Worm (Caenorhabditis elegans) whole organism, young adult: ENCODE data around the gene tra-2.

ENCODE experiments used
- B0336.3 ChIP-seq: fragments of 200-800 bp; sonication (Bioruptor generic); IDR thresholded peaks from 2 replicates; pipeline ENCODE4 v1.3.6; 2022; ENCODE audit warnings: missing genetic modification characterization, missing compliant biosample characterization
- F23B12.7 ChIP-seq: sonication (generic microtip); optimal IDR thresholded peaks from 2 replicates; lab custom pipeline; 2017; ENCODE audit warnings: missing genetic modification characterization, mild to moderate bottlenecking, missing compliant biosample characterization, antibody characterized with exemption, moderate library complexity; ENCODE audit not compliant: insufficient read depth
- F49E8.2 ChIP-seq: sonication (generic microtip); optimal IDR thresholded peaks from 3 replicates; lab custom pipeline; 2017; ENCODE audit warnings: missing genetic modification characterization, mild to moderate bottlenecking, missing compliant biosample characterization, antibody characterized with exemption, moderate library complexity; ENCODE audit not compliant: insufficient read depth
- F57C9.4 ChIP-seq: sonication (generic microtip); optimal IDR thresholded peaks from 2 replicates; lab custom pipeline; 2017; ENCODE audit warnings: mild to moderate bottlenecking, missing genetic modification characterization, missing compliant biosample characterization
- K11D2.4 ChIP-seq: fragments of 200-800 bp; sonication (Bioruptor generic); IDR thresholded peaks from 2 replicates; pipeline ENCODE4 v1.3.6; 2022; ENCODE audit warnings: missing genetic modification reagents, missing genetic modification characterization, missing compliant biosample characterization
- Y67H2A.10 ChIP-seq: fragments of 200-800 bp; sonication (Bioruptor generic); conservative IDR thresholded peaks from 2 replicates; pipeline ENCODE4 v1.3.6; 2022; ENCODE audit warnings: missing genetic modification reagents, missing genetic modification characterization, missing compliant biosample characterization
- Y79H2A.3 ChIP-seq: fragments of 200-800 bp; sonication (Bioruptor generic); conservative IDR thresholded peaks from 2 replicates; pipeline ENCODE4 v1.3.6; 2022; ENCODE audit warnings: missing genetic modification reagents, missing genetic modification characterization, missing compliant biosample characterization
- ZK185.1 ChIP-seq: sonication (generic microtip); optimal IDR thresholded peaks from 2 replicates; lab custom pipeline; 2016; ENCODE audit warnings: mild to moderate bottlenecking, missing genetic modification characterization, missing compliant biosample characterization; ENCODE audit not compliant: poor library complexity, severe bottlenecking
- ama-1 ChIP-seq, 3 experiments: fragments of 150-350 bp in 1 of 3; sonication (generic microtip) in 2 of 3; optimal IDR thresholded peaks; 2 replicates each; lab custom pipeline; 2014 to 2018; ENCODE audit warnings: missing biosample characterization in 2 of 3, missing genetic modification characterization in 2 of 3, missing genetic modification reagents in 2 of 3
- athp-1 ChIP-seq: sonication (generic microtip); optimal IDR thresholded peaks from 2 replicates; lab custom pipeline; 2017; ENCODE audit warnings: mild to moderate bottlenecking, missing genetic modification characterization, missing compliant biosample characterization
- attf-6 ChIP-seq: fragments of 200-800 bp; sonication (Bioruptor generic); IDR thresholded peaks from 2 replicates; pipeline ENCODE4 v1.3.6; 2022; ENCODE audit warnings: missing genetic modification reagents, missing genetic modification characterization, missing compliant biosample characterization
- cebp-1 ChIP-seq, 2 experiments: fragments of 200-800 bp in 1 of 2; sonication (Bioruptor generic) in 1 of 2; sonication (generic microtip) in 1 of 2; IDR thresholded peaks in 1 of 2; optimal IDR thresholded peaks in 1 of 2; 2 replicates each; pipeline versions ENCODE4 v1.3.6 to Lab custom; 2017 to 2022; ENCODE audit warnings: missing compliant biosample characterization in 2 of 2, missing genetic modification characterization in 2 of 2, mild to moderate bottlenecking in 1 of 2, missing genetic modification reagents in 1 of 2, moderate library complexity in 1 of 2
- ceh-27 ChIP-seq: fragments of 200-800 bp; sonication (Bioruptor generic); optimal IDR thresholded peaks from 2 replicates; lab custom pipeline; 2018; ENCODE audit warnings: mild to moderate bottlenecking, missing genetic modification characterization, moderate library complexity, missing compliant biosample characterization
- ceh-58 ChIP-seq: fragments of 200-800 bp; sonication (Bioruptor generic); IDR thresholded peaks from 2 replicates; pipeline ENCODE4 v1.3.6; 2022; ENCODE audit warnings: missing genetic modification characterization, missing compliant biosample characterization
- die-1 ChIP-seq: sonication (generic microtip); optimal IDR thresholded peaks from 2 replicates; lab custom pipeline; 2016; ENCODE audit warnings: missing genotype, mild to moderate bottlenecking, missing genetic modification characterization, missing compliant biosample characterization
- dpff-1 ChIP-seq: sonication (generic microtip); optimal IDR thresholded peaks from 2 replicates; lab custom pipeline; 2017; ENCODE audit warnings: mild to moderate bottlenecking, missing genetic modification characterization, missing compliant biosample characterization
- dpl-1 ChIP-seq: fragments of 150-350 bp; optimal IDR thresholded peaks from 2 replicates; lab custom pipeline; 2014; ENCODE audit warnings: missing biosample characterization, missing genetic modification reagents, missing genetic modification characterization
- efl-1 ChIP-seq: fragments of 150-350 bp; optimal IDR thresholded peaks from 2 replicates; lab custom pipeline; 2014; ENCODE audit warnings: missing biosample characterization, missing genetic modification reagents, missing genetic modification characterization
- egl-44 ChIP-seq: fragments of 200-800 bp; sonication (Bioruptor generic); IDR thresholded peaks from 2 replicates; pipeline ENCODE4 v1.3.6; 2022; ENCODE audit warnings: missing genetic modification reagents, missing genetic modification characterization, missing compliant biosample characterization
- fkh-3 ChIP-seq: sonication (generic microtip); optimal IDR thresholded peaks from 2 replicates; lab custom pipeline; 2016; ENCODE audit warnings: mild to moderate bottlenecking, missing genetic modification characterization, missing compliant biosample characterization
- hmg-20 ChIP-seq: fragments of 200-800 bp; sonication (Bioruptor generic); IDR thresholded peaks from 2 replicates; pipeline ENCODE4 v1.3.6; 2022; ENCODE audit warnings: missing genetic modification reagents, missing genetic modification characterization, missing compliant biosample characterization
- hrde-1 ChIP-seq: sonication (generic microtip); optimal IDR thresholded peaks from 2 replicates; lab custom pipeline; 2016; ENCODE audit warnings: missing genetic modification characterization, mild to moderate bottlenecking, missing compliant biosample characterization, moderate library complexity, missing genotype, missing genetic modification reagents, borderline replicate concordance
- hsf-1 ChIP-seq: fragments of 200-800 bp; sonication (Bioruptor generic); IDR thresholded peaks from 2 replicates; pipeline ENCODE4 v1.3.6; 2022; ENCODE audit warnings: missing genetic modification reagents, missing genetic modification characterization, missing compliant biosample characterization
- let-526 ChIP-seq: fragments of 200-800 bp; sonication (Bioruptor generic); IDR thresholded peaks from 2 replicates; pipeline ENCODE4 v1.3.6; 2022; ENCODE audit warnings: missing genetic modification reagents, missing genetic modification characterization, missing compliant biosample characterization
- lin-26 ChIP-seq: fragments of 200-800 bp; sonication (Bioruptor generic); IDR thresholded peaks from 2 replicates; pipeline ENCODE4 v1.3.6; 2022; ENCODE audit warnings: missing genetic modification reagents, missing genetic modification characterization, missing compliant biosample characterization
- lin-40 ChIP-seq: sonication (generic microtip); optimal IDR thresholded peaks from 2 replicates; lab custom pipeline; 2016; ENCODE audit warnings: missing genetic modification characterization, mild to moderate bottlenecking, missing compliant biosample characterization, missing genotype, missing genetic modification reagents
- madf-6 ChIP-seq: fragments of 200-800 bp; sonication (Bioruptor generic); IDR thresholded peaks from 2 replicates; pipeline ENCODE4 v1.3.6; 2022; ENCODE audit warnings: missing genetic modification reagents, missing genetic modification characterization, missing compliant biosample characterization
- nfya-1 ChIP-seq: sonication (generic microtip); optimal IDR thresholded peaks from 2 replicates; lab custom pipeline; 2017; ENCODE audit warnings: antibody characterized with exemption, missing compliant biosample characterization, missing genetic modification characterization, borderline replicate concordance; ENCODE audit not compliant: insufficient read depth
- nfyb-1 ChIP-seq: fragments of 200-800 bp; sonication (Bioruptor generic); IDR thresholded peaks from 2 replicates; pipeline ENCODE4 v1.3.6; 2022; ENCODE audit warnings: missing genetic modification reagents, missing genetic modification characterization, missing compliant biosample characterization
- nhr-179 ChIP-seq: sonication (generic microtip); optimal IDR thresholded peaks from 2 replicates; lab custom pipeline; 2016; ENCODE audit warnings: mild to moderate bottlenecking, missing genetic modification characterization, missing compliant biosample characterization
- nhr-80 ChIP-seq: sonication (generic microtip); optimal IDR thresholded peaks from 2 replicates; lab custom pipeline; 2016; ENCODE audit warnings: missing genetic modification characterization, missing compliant biosample characterization
- pha-4 ChIP-seq: fragments of 150-350 bp; sonication (generic microtip); optimal IDR thresholded peaks from 2 replicates; lab custom pipeline; 2014; ENCODE audit warnings: missing biosample characterization, missing genetic modification reagents, missing genetic modification characterization
- sdz-38 ChIP-seq: sonication (generic microtip); optimal IDR thresholded peaks from 2 replicates; lab custom pipeline; 2016; ENCODE audit warnings: missing genotype, missing genetic modification characterization, missing compliant biosample characterization
- snpc-1.1 ChIP-seq: sonication (generic microtip); optimal IDR thresholded peaks from 2 replicates; lab custom pipeline; 2017; ENCODE audit warnings: missing genetic modification characterization, mild to moderate bottlenecking, missing compliant biosample characterization, antibody characterized with exemption, moderate library complexity, missing genotype, missing genetic modification reagents; ENCODE audit not compliant: insufficient read depth
- snpc-4 ChIP-seq, 5 experiments: fragments of 150-350 bp in 1 of 5; sonication (generic microtip) in 4 of 5; optimal IDR thresholded peaks; 2 replicates each; lab custom pipeline; 2014 to 2018; ENCODE audit warnings: missing genetic modification characterization in 5 of 5, missing biosample characterization in 3 of 5, antibody characterized with exemption in 2 of 5, mild to moderate bottlenecking in 2 of 5, missing compliant biosample characterization in 2 of 5, missing genotype in 2 of 5, moderate library complexity in 2 of 5, missing genetic modification reagents in 1 of 5
- sptf-2 ChIP-seq: fragments of 200-800 bp; sonication (Bioruptor generic); optimal IDR thresholded peaks from 2 replicates; lab custom pipeline; 2018; ENCODE audit warnings: mild to moderate bottlenecking, missing genetic modification characterization, missing compliant biosample characterization
- tbp1 ChIP-seq: fragments of 200-800 bp; sonication (Bioruptor generic); optimal IDR thresholded peaks from 2 replicates; lab custom pipeline; 2018; ENCODE audit warnings: mild to moderate bottlenecking, missing genetic modification characterization, missing compliant biosample characterization
- zfh-2 ChIP-seq: fragments of 200-800 bp; sonication (Bioruptor generic); conservative IDR thresholded peaks from 2 replicates; pipeline ENCODE4 v1.3.6; 2022; ENCODE audit warnings: missing genetic modification reagents, missing genetic modification characterization, missing compliant biosample characterization
- ztf-28 ChIP-seq: fragments of 200-800 bp; sonication (Bioruptor generic); IDR thresholded peaks from 2 replicates; pipeline ENCODE4 v1.3.6; 2022; ENCODE audit warnings: missing genetic modification reagents, missing genetic modification characterization, missing compliant biosample characterization
- ztf-3 ChIP-seq: fragments of 200-800 bp; sonication (Bioruptor generic); optimal IDR thresholded peaks from 2 replicates; lab custom pipeline; 2018; ENCODE audit warnings: mild to moderate bottlenecking, missing genetic modification characterization, missing compliant biosample characterization
- ztf-6 ChIP-seq: fragments of 200-800 bp; sonication (Bioruptor generic); IDR thresholded peaks from 2 replicates; pipeline ENCODE4 v1.3.6; 2022; ENCODE audit warnings: missing genetic modification reagents, missing genetic modification characterization, missing compliant biosample characterization

tra-2 gene

DNA sequence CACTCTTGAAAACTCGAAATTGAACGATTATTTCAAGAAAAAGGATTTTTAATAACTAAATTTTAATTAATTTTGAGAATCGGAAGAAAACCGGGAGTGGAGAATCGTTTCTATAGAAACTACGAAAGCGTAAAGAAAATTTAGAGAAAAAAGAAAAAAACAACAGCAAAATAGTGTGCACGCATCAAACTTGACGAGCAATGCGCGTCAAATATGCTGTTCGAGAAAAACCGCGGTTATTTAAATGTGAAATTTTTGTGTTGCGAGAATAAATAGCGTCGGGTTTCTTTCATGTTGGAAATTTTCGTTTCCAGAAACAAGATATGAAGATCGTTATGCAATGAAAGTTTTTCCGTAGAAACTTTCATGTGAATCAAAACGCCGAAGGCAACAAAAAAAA is 8.5 kb upstream of the tra-2 start (continued):
- TF ChIP-seq Y79H2A.3 (no peak), zfh-2 (GFP tag; lab: Robert Waterston, UW) (no peak), ztf-6 (GFP tag; lab: Robert Waterston, UW) (no peak), nfya-1 (tag; lab: Kevin White, UChicago) (no peak), pha-4 (no peak), ztf-3 (no peak), dpl-1 (GFP tag; lab: Kevin White, UChicago) (peak; percentile 48), attf-6 (no peak)

DNA sequence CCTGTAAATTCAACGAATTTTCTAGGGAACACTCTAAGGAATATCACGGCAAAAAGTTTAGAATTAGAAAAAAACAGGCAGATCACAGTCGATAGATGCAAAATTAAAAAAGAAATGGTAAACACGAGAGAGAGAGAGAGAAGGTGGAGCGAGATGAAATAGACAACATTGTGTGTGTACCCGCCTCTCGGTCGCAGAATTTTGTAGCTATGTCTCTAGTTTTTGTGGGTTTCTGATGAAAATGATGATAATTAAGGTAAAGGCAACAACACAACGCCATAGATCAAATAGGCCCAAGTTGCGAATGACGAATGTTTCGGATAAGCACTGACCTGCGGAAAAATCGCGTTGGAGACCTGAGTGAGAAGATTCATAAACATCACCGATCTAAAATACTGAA is 8.0 kb upstream of the tra-2 start, which contains the start of gene sod-1:
TSS of gene sod-1 (minus strand) at position 387 of the 400 bp plus-strand sequence.
- TF ChIP-seq tbp1 (GFP tag; lab: Kevin White, UChicago), result no peak
- TF ChIP-seq nfya-1 (tag; lab: Kevin White, UChicago), result no peak
- no peak for TF ChIP-seq fkh-3 (tag; lab: Kevin White, UChicago)
- peak; percentile 21 for TF ChIP-seq nhr-80 (tag; lab: Kevin White, UChicago)
- TF ChIP-seq K11D2.4, result no peak
- 0 out of 2 replicates have a peak, but pooled peaks have one; percentile 7 for TF ChIP-seq nfyb-1 (GFP tag; lab: Robert Waterston, UW)
- peak; percentile 11 for TF ChIP-seq ceh-27 (GFP tag; lab: Kevin White, UChicago)
- TF ChIP-seq madf-6 (GFP tag; lab: Robert Waterston, UW), result 0 out of 2 replicates have a peak, but pooled peaks have one; percentile 25

DNA sequence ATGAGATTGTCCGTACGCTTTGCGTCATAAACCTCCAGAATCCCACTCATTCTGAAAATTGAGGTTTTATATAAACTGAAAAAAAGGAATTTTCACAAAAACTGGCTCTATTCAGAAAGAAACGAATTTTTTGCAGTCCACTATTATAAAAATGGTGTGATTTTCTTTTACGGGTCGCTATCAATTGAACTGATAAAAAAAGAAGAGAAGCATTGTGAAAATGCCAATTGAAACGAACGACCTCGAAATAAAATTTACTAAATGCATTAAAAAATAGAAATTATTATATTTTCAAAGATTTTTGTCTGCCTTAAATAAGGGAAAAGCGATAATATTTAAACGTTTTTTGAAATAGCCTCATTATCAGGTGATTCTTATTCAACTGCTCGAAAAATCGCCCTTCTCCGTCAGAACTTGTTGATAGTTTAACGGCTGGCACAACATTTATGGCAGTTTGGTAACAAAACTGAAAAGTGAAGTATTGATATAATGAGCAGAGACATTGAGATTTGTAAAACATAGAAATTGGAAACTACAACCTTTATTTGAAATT is 6.8 kb upstream of the tra-2 start, which contains the start of gene art-1:
TSS of gene art-1 (minus strand) at position 51 of the 553 bp plus-strand sequence.
- no peak for TF ChIP-seq cebp-1 (GFP tag; IDR thresholded peaks at IDR 0.05; lab: Robert Waterston, UW)
- TF ChIP-seq cebp-1 (tag; optimal IDR thresholded peaks at IDR 0.05; lab: Kevin White, UChicago), result no peak
- TF ChIP-seq egl-44 (GFP tag; lab: Robert Waterston, UW), result no peak
- TF ChIP-seq Y67H2A.10, result no peak
- TF ChIP-seq nhr-179 (tag; lab: Kevin White, UChicago), result no peak
- TF ChIP-seq Y79H2A.3, result no peak
- TF ChIP-seq F57C9.4 (tag; lab: Kevin White, UChicago), result no peak
- TF ChIP-seq ZK185.1 (tag; lab: Kevin White, UChicago), result no peak
- no peak for TF ChIP-seq dpff-1
- TF ChIP-seq F49E8.2, result peak; percentile 35
- no peak for TF ChIP-seq sdz-38
- TF ChIP-seq efl-1, result no peak
- 0 out of 2 replicates have a peak, but pooled peaks have one; percentile 11 for TF ChIP-seq lin-26 (GFP tag; lab: Robert Waterston, UW)
- no peak for TF ChIP-seq athp-1 (tag; lab: Kevin White, UChicago)
- no peak for TF ChIP-seq snpc-1.1
- no peak for TF ChIP-seq snpc-4 (GFP tag; optimal IDR thresholded peaks at IDR 0.05; lab: Kevin White, UChicago)
- peak in 1 of 4 experiments; percentile 35 for TF ChIP-seq snpc-4 (tag; optimal IDR thresholded peaks at IDR 0.05; lab: Kevin White, UChicago)
- no peak for TF ChIP-seq hmg-20 (GFP tag; lab: Robert Waterston, UW)
- TF ChIP-seq fkh-3 (tag; lab: Kevin White, UChicago), result no peak
- TF ChIP-seq hsf-1 (GFP tag; lab: Robert Waterston, UW), result no peak
- no peak for TF ChIP-seq lin-40
- TF ChIP-seq ztf-28 (GFP tag; lab: Robert Waterston, UW), result no peak
- TF ChIP-seq K11D2.4, result no peak
- no peak for TF ChIP-seq let-526 (GFP tag; lab: Robert Waterston, UW)
- TF ChIP-seq sptf-2 (GFP tag; lab: Kevin White, UChicago), result no peak
- no peak for TF ChIP-seq F23B12.7 (tag; lab: Kevin White, UChicago)
- no peak for TF ChIP-seq ama-1 (optimal IDR thresholded peaks at IDR 0.05; lab: Kevin White, UChicago)
- peak in 1 of 2 experiments; percentile 67 for TF ChIP-seq ama-1 (GFP tag; optimal IDR thresholded peaks at IDR 0.05; lab: Kevin White, UChicago)
- no peak for TF ChIP-seq die-1 (tag; lab: Kevin White, UChicago)
- no peak for TF ChIP-seq hrde-1 (tag; lab: Kevin White, UChicago)
- no peak for TF ChIP-seq B0336.3 (GFP tag; lab: Robert Waterston, UW)
- peak; percentile 31 for TF ChIP-seq nhr-80 (tag; lab: Kevin White, UChicago)
- no peak for TF ChIP-seq ceh-58 (GFP tag; lab: Robert Waterston, UW)
- TF ChIP-seq attf-6, result no peak
